Fruit fly (Drosophila melanogaster): ENCODE data around the gene Mpp6.

Gene Mpp6

dm6 chr2L:21158554-21158953 lies 2.5 kb downstream of the Mpp6 start, which contains the start of the genes Coq3 and Pld3 (continued):
- TF ChIP-seq corto (GFP tag; optimal IDR thresholded peaks at IDR 0.05) = no peak
- no peak for TF ChIP-seq Vsx1 (GFP tag; optimal IDR thresholded peaks at IDR 0.05)
- peak; percentile 60; the same call in 1 of the 2 replicates for TF ChIP-seq CG31224 (GFP tag; IDR thresholded peaks at IDR 0.05)
- TF ChIP-seq CG12391 (tag; optimal IDR thresholded peaks at IDR 0.05) = peak; percentile 86
- no peak for TF ChIP-seq jing (GFP tag; optimal IDR thresholded peaks at IDR 0.05)
- TF ChIP-seq E2f1 (GFP tag; IDR thresholded peaks at IDR 0.05) = peak; percentile 73
- TF ChIP-seq inv (GFP tag; IDR thresholded peaks at IDR 0.05; ENCODE audit: partially characterized antibody) = no peak
- no peak for TF ChIP-seq Dfd (GFP tag; optimal IDR thresholded peaks at IDR 0.05)
- no peak for TF ChIP-seq fru (optimal IDR thresholded peaks at IDR 0.05)
- TF ChIP-seq BEAF-32 (GFP tag; optimal IDR thresholded peaks at IDR 0.05) = peak; percentile 3
- peak; percentile 68 for TF ChIP-seq dmrt11E (tag; optimal IDR thresholded peaks at IDR 0.05)
- TF ChIP-seq hb (GFP tag; IDR thresholded peaks at IDR 0.05; ENCODE audit: partially characterized antibody) = no peak
- TF ChIP-seq ase (GFP tag; IDR thresholded peaks at IDR 0.05) = peak; percentile 76; the same call in 2 of the 3 replicates
- TF ChIP-seq croc (GFP tag; conservative IDR thresholded peaks at IDR 0.05) = peak; percentile 60
- TF ChIP-seq ken (GFP tag; IDR thresholded peaks at IDR 0.05) = peak; percentile 61; the same call in 2 of the 3 replicates
- TF ChIP-seq CG10147 (GFP tag; optimal IDR thresholded peaks at IDR 0.05) = peak; percentile 76
- TF ChIP-seq onecut (GFP tag; IDR thresholded peaks at IDR 0.05) = peak; percentile 61
- TF ChIP-seq Lim3 (GFP tag; IDR thresholded peaks at IDR 0.05) = no peak
- TF ChIP-seq row (GFP tag; IDR thresholded peaks at IDR 0.05) = peak; percentile 85
- peak; percentile 79 for TF ChIP-seq tgo (GFP tag; IDR thresholded peaks at IDR 0.05)
- peak; percentile 83 for TF ChIP-seq CG13296 (GFP tag; optimal IDR thresholded peaks at IDR 0.05)
- no peak for TF ChIP-seq Hr39 (optimal IDR thresholded peaks at IDR 0.05)
- peak; percentile 69 for TF ChIP-seq CG10366 (GFP tag; IDR thresholded peaks at IDR 0.05)
- peak; percentile 82 for TF ChIP-seq CG13894 (tag; optimal IDR thresholded peaks at IDR 0.05)
- TF ChIP-seq CTCF (GFP tag; optimal IDR thresholded peaks at IDR 0.05) = peak; percentile 21
- TF ChIP-seq crp (GFP tag; optimal IDR thresholded peaks at IDR 0.05) = peak; percentile 41 to 86
- peak; percentile 45 for TF ChIP-seq CG6654 (GFP tag; optimal IDR thresholded peaks at IDR 0.05)
- peak; percentile 15 for TF ChIP-seq CG15479 (GFP tag; optimal IDR thresholded peaks at IDR 0.05)
- no peak for TF ChIP-seq oc (tag; optimal IDR thresholded peaks at IDR 0.05)
- TF ChIP-seq al (GFP tag; IDR thresholded peaks at IDR 0.05) = peak; percentile 61
- peak; percentile 61 for TF ChIP-seq bigmax (GFP tag; optimal IDR thresholded peaks at IDR 0.05)
- TF ChIP-seq gcm (GFP tag; optimal IDR thresholded peaks at IDR 0.05) = peak; percentile 67
- peak; percentile 31 for TF ChIP-seq luna (GFP tag; optimal IDR thresholded peaks at IDR 0.05)
- TF ChIP-seq fd64A (GFP tag; optimal IDR thresholded peaks at IDR 0.05) = peak; percentile 4
- TF ChIP-seq otp (GFP tag; IDR thresholded peaks at IDR 0.05) = peak; percentile 72; the same call in 2 of the 3 replicates
- peak; percentile 89 for TF ChIP-seq CG17359 (tag; optimal IDR thresholded peaks at IDR 0.05)
- peak; percentile 29; the same call in 1 of the 2 replicates for TF ChIP-seq CG11085 (GFP tag; IDR thresholded peaks at IDR 0.05)
- peak; percentile 68 for TF ChIP-seq CHES-1-like (GFP tag; optimal IDR thresholded peaks at IDR 0.05)
- peak; percentile 92 for TF ChIP-seq lilli (GFP tag; optimal IDR thresholded peaks at IDR 0.05)
- TF ChIP-seq Sox102F (GFP tag; optimal IDR thresholded peaks at IDR 0.05) = peak; percentile 87
- no peak for TF ChIP-seq Lpt (GFP tag; optimal IDR thresholded peaks at IDR 0.05)
- TF ChIP-seq hkb (optimal IDR thresholded peaks at IDR 0.05) = no peak
- TF ChIP-seq hkb (GFP tag; IDR thresholded peaks at IDR 0.05) = peak; percentile 88
- TF ChIP-seq CG6254 (GFP tag; optimal IDR thresholded peaks at IDR 0.05) = peak; percentile 71
- peak; percentile 84 for TF ChIP-seq NfI (GFP tag; optimal IDR thresholded peaks at IDR 0.05)
- TF ChIP-seq CkIIα-i1 (GFP tag; IDR thresholded peaks at IDR 0.05) = no peak
- TF ChIP-seq emc (GFP tag; optimal IDR thresholded peaks at IDR 0.05) = no peak
- peak; percentile 76 for TF ChIP-seq CG14441 (GFP tag; IDR thresholded peaks at IDR 0.05)
- peak; percentile 55 for TF ChIP-seq Bdp1 (GFP tag; optimal IDR thresholded peaks at IDR 0.05)
- TF ChIP-seq CG8924 (tag; optimal IDR thresholded peaks at IDR 0.05) = peak; percentile 83
- peak; percentile 94 for TF ChIP-seq vvl (GFP tag; IDR thresholded peaks at IDR 0.05)
- peak; percentile 86 for TF ChIP-seq Meics (GFP tag; optimal IDR thresholded peaks at IDR 0.05)
